Worm (Caenorhabditis elegans) whole organism, L1 larva: ENCODE data around the gene idpc-6.

Experiments
- C04F5.9 ChIP-seq: sonication (generic microtip); optimal IDR thresholded peaks from 2 replicates; lab custom pipeline; 2016; ENCODE audit warnings: missing genetic modification characterization, missing compliant biosample characterization
- C16A3.4 ChIP-seq: fragments of 150-350 bp; optimal IDR thresholded peaks from 2 replicates; lab custom pipeline; 2014; ENCODE audit warnings: missing biosample characterization, missing genetic modification characterization
- C34B4.2 ChIP-seq: sonication (generic microtip); optimal IDR thresholded peaks from 2 replicates; lab custom pipeline; 2017; ENCODE audit warnings: mild to moderate bottlenecking, missing genetic modification characterization, missing compliant biosample characterization
- blmp-1 ChIP-seq: fragments of 150-350 bp; optimal IDR thresholded peaks from 2 replicates; lab custom pipeline; 2014; ENCODE audit warnings: missing biosample characterization, missing genetic modification characterization
- ceh-82 ChIP-seq, 3 experiments: fragments of 150-350 bp in 1 of 3; sonication (generic microtip) in 2 of 3; optimal IDR thresholded peaks; 2 replicates each; lab custom pipeline; 2014 to 2017; ENCODE audit warnings: missing biosample characterization in 3 of 3, missing genetic modification characterization in 3 of 3
- dpl-1 ChIP-seq, 3 experiments: fragments of 150-350 bp in 2 of 3; sonication (generic microtip) in 1 of 3; optimal IDR thresholded peaks; 2 replicates each; lab custom pipeline; 2014 to 2017; ENCODE audit warnings: missing biosample characterization in 3 of 3, missing genetic modification characterization in 3 of 3, missing genetic modification reagents in 3 of 3
- efl-3 ChIP-seq: fragments of 200-800 bp; sonication (Bioruptor generic); optimal IDR thresholded peaks from 2 replicates; lab custom pipeline; 2018; ENCODE audit warnings: mild to moderate bottlenecking, missing genetic modification characterization, missing compliant biosample characterization
- egl-13 ChIP-seq: sonication (generic microtip); optimal IDR thresholded peaks from 2 replicates; lab custom pipeline; 2016; ENCODE audit warnings: missing genotype, missing genetic modification reagents, missing genetic modification characterization, missing compliant biosample characterization
- egl-27 ChIP-seq, 2 experiments: fragments of 150-350 bp in 1 of 2; sonication (generic microtip); optimal IDR thresholded peaks; 3 replicates each; lab custom pipeline; 2017 to 2018; ENCODE audit warnings: missing biosample characterization in 2 of 2, missing genetic modification characterization in 2 of 2, missing genetic modification reagents in 2 of 2
- elt-2 ChIP-seq: sonication (generic microtip); optimal IDR thresholded peaks from 2 replicates; lab custom pipeline; 2016; ENCODE audit warnings: missing genetic modification characterization, mild to moderate bottlenecking, inconsistent platforms, missing compliant biosample characterization, missing genetic modification reagents
- ets-5 ChIP-seq: fragments of 200-800 bp; sonication (Bioruptor generic); IDR thresholded peaks from 2 replicates; pipeline ENCODE4 v1.3.6; 2022; ENCODE audit warnings: missing genetic modification characterization, missing compliant biosample characterization
- fkh-8 ChIP-seq: sonication (generic microtip); optimal IDR thresholded peaks from 2 replicates; lab custom pipeline; 2016; ENCODE audit warnings: mild to moderate bottlenecking, missing genetic modification characterization, missing compliant biosample characterization
- grh-1 ChIP-seq: fragments of 200-800 bp; sonication (Bioruptor generic); IDR thresholded peaks from 2 replicates; pipeline ENCODE4 v1.3.6; 2022; ENCODE audit warnings: missing genetic modification reagents, missing genetic modification characterization, missing compliant biosample characterization
- irx-1 ChIP-seq: sonication (generic microtip); optimal IDR thresholded peaks from 2 replicates; lab custom pipeline; 2016; ENCODE audit warnings: missing genetic modification characterization, missing compliant biosample characterization
- lin-13 ChIP-seq: fragments of 150-350 bp; optimal IDR thresholded peaks from 2 replicates; lab custom pipeline; 2014; ENCODE audit warnings: missing biosample characterization, missing genetic modification reagents, missing genetic modification characterization
- lin-14 ChIP-seq: fragments of 200-800 bp; sonication (Bioruptor generic); optimal IDR thresholded peaks from 2 replicates; lab custom pipeline; 2018; ENCODE audit warnings: mild to moderate bottlenecking, missing genetic modification characterization, moderate library complexity, missing compliant biosample characterization
- lin-15B ChIP-seq: fragments of 150-350 bp; sonication (generic microtip); optimal IDR thresholded peaks from 3 replicates; lab custom pipeline; 2014; ENCODE audit warnings: missing biosample characterization, missing genetic modification characterization
- lin-39 ChIP-seq: fragments of 150-350 bp; optimal IDR thresholded peaks from 2 replicates; lab custom pipeline; 2014; ENCODE audit warnings: missing biosample characterization, missing genetic modification reagents, missing genetic modification characterization
- lir-3 ChIP-seq: sonication (generic microtip); optimal IDR thresholded peaks from 2 replicates; lab custom pipeline; 2016; ENCODE audit warnings: mild to moderate bottlenecking, missing genetic modification characterization, moderate library complexity, missing compliant biosample characterization; ENCODE audit not compliant: poor library complexity
- lsy-2 ChIP-seq, 2 experiments: fragments of 150-350 bp; optimal IDR thresholded peaks; 2 replicates each; lab custom pipeline; 2014; ENCODE audit warnings: missing biosample characterization in 2 of 2, missing genetic modification characterization in 2 of 2
- mef-2 ChIP-seq: fragments of 150-350 bp; optimal IDR thresholded peaks from 2 replicates; lab custom pipeline; 2014; ENCODE audit warnings: missing biosample characterization, missing genetic modification characterization
- mep-1 ChIP-seq: fragments of 150-350 bp; optimal IDR thresholded peaks from 2 replicates; lab custom pipeline; 2014; ENCODE audit warnings: missing biosample characterization, missing genetic modification characterization
- nhr-12 ChIP-seq: sonication (generic microtip); optimal IDR thresholded peaks from 2 replicates; lab custom pipeline; 2017; ENCODE audit warnings: missing biosample characterization, missing genetic modification characterization
- nhr-28 ChIP-seq: fragments of 150-350 bp; optimal IDR thresholded peaks from 2 replicates; lab custom pipeline; 2014; ENCODE audit warnings: missing biosample characterization, missing genetic modification characterization
- nhr-47 ChIP-seq: sonication (generic microtip); optimal IDR thresholded peaks from 2 replicates; lab custom pipeline; 2016; ENCODE audit warnings: mild to moderate bottlenecking, missing genetic modification characterization, moderate library complexity, missing compliant biosample characterization
- nhr-71 ChIP-seq: sonication (generic microtip); optimal IDR thresholded peaks from 2 replicates; lab custom pipeline; 2016; ENCODE audit warnings: mild to moderate bottlenecking, missing genetic modification characterization, moderate library complexity, missing compliant biosample characterization
- nhr-85 ChIP-seq: sonication (generic microtip); peaks from one replicate; lab custom pipeline; 2016; ENCODE audit warnings: missing genetic modification characterization, inconsistent platforms, missing compliant biosample characterization
- pax-3 ChIP-seq: fragments of 200-800 bp; sonication (Bioruptor generic); optimal IDR thresholded peaks from 2 replicates; lab custom pipeline; 2018; ENCODE audit warnings: mild to moderate bottlenecking, missing genetic modification characterization, moderate library complexity, missing compliant biosample characterization
- rnt-1 ChIP-seq: sonication (generic microtip); optimal IDR thresholded peaks from 2 replicates; lab custom pipeline; 2016; ENCODE audit warnings: mild to moderate bottlenecking, missing genetic modification characterization, moderate library complexity, missing compliant biosample characterization
- skn-1 ChIP-seq: fragments of 150-350 bp; optimal IDR thresholded peaks from 2 replicates; lab custom pipeline; 2014; ENCODE audit warnings: missing biosample characterization, missing genetic modification characterization
- snu-23 ChIP-seq: sonication (generic microtip); optimal IDR thresholded peaks from 2 replicates; lab custom pipeline; 2016; ENCODE audit warnings: missing genetic modification characterization, missing compliant biosample characterization
- sox-4 ChIP-seq: sonication (generic microtip); optimal IDR thresholded peaks from 2 replicates; lab custom pipeline; 2016; ENCODE audit warnings: missing genetic modification characterization, missing compliant biosample characterization
- sptf-1 ChIP-seq: fragments of 150-350 bp; optimal IDR thresholded peaks from 2 replicates; lab custom pipeline; 2014; ENCODE audit warnings: missing biosample characterization, missing genetic modification characterization
- sup-37 ChIP-seq: fragments of 200-800 bp; sonication (Bioruptor generic); optimal IDR thresholded peaks from 2 replicates; lab custom pipeline; 2018; ENCODE audit warnings: mild to moderate bottlenecking, missing genetic modification characterization, missing compliant biosample characterization
- swsn-7 ChIP-seq: sonication (generic microtip); optimal IDR thresholded peaks from 2 replicates; lab custom pipeline; 2016; ENCODE audit warnings: missing genetic modification characterization, missing compliant biosample characterization
- tlp-1 ChIP-seq: fragments of 150-350 bp; optimal IDR thresholded peaks from 2 replicates; lab custom pipeline; 2014; ENCODE audit warnings: missing biosample characterization, missing genetic modification characterization
- unc-30 ChIP-seq: sonication (generic microtip); optimal IDR thresholded peaks from 2 replicates; lab custom pipeline; 2017; ENCODE audit warnings: missing biosample characterization, missing genetic modification characterization
- unc-62 ChIP-seq: fragments of 150-350 bp; optimal IDR thresholded peaks from 2 replicates; lab custom pipeline; 2014; ENCODE audit warnings: missing biosample characterization, missing genetic modification reagents, missing genetic modification characterization
- unc-98 ChIP-seq: fragments of 200-800 bp; sonication (Bioruptor generic); IDR thresholded peaks from 2 replicates; pipeline ENCODE4 v1.3.6; 2022; ENCODE audit warnings: missing genetic modification characterization, missing compliant biosample characterization
- xbp-1 ChIP-seq: sonication (generic microtip); optimal IDR thresholded peaks from 2 replicates; lab custom pipeline; 2016; ENCODE audit warnings: missing genetic modification characterization, missing compliant biosample characterization
- zip-4 ChIP-seq: fragments of 200-800 bp; sonication (Bioruptor generic); optimal IDR thresholded peaks from 2 replicates; lab custom pipeline; 2018; ENCODE audit warnings: mild to moderate bottlenecking, missing genetic modification characterization, moderate library complexity, missing compliant biosample characterization
- ztf-4 ChIP-seq: fragments of 150-350 bp; optimal IDR thresholded peaks from 2 replicates; lab custom pipeline; 2014; ENCODE audit warnings: missing biosample characterization, missing genetic modification characterization

idpc-6 gene

ce11 chrV:9619850-9620249 lies at the start of gene idpc-6:
idpc-6 (plus strand) TSS chrV:9620150.
- TF ChIP-seq mef-2 (tag; lab: Kevin White, UChicago) (no peak), lin-39 (no peak), lin-15B (no peak)
- TF ChIP-seq, all 84 proteins: peak for 0

- TF ChIP-seq elt-2 (peak; percentile 41), unc-62 (GFP tag; lab: Kevin White, UChicago) (no peak)
Observed at ce11 chrV:9570197-9570596, 49.8 kb upstream of the idpc-6 start, which contains the start of gene F25B3.5. F25B3.5 (minus strand) TSS chrV:9570297.

ce11 chrV:9571056-9571455 lies 48.9 kb upstream of the idpc-6 start:
- TF ChIP-seq mep-1 (tag; lab: Kevin White, UChicago) (no peak), elt-2 (peak; percentile 68)
- TF ChIP-seq, all 84 proteins: peak for 1

ce11 chrV:9571673-9572072 lies 48.3 kb upstream of the idpc-6 start:
- TF ChIP-seq nhr-85 (tag; lab: Kevin White, UChicago) = no peak
- TF ChIP-seq blmp-1 (tag; lab: Kevin White, UChicago) = peak; percentile 30
- TF ChIP-seq, all 84 proteins: peak for 1

- TF ChIP-seq tlp-1 (no peak), pax-3 (tag; lab: Kevin White, UChicago) (no peak), fkh-8 (tag; lab: Kevin White, UChicago) (no peak), lin-15B (no peak), nhr-12 (no peak)
Observed at ce11 chrV:9576991-9577390, 43.0 kb upstream of the idpc-6 start, which contains the start of gene F25B3.2. F25B3.2 (plus strand) TSS chrV:9577291.

ce11 chrV:9582594-9583322 lies 37.2 kb upstream of the idpc-6 start, which contains the start of gene rtfo-1:
rtfo-1 (minus strand) TSS chrV:9582644.
- TF ChIP-seq ceh-82 (tag; optimal IDR thresholded peaks at IDR 0.05; lab: Kevin White, UChicago) = peak; percentile 7 to 36 (median 35)
- TF ChIP-seq unc-30 (tag; lab: Kevin White, UChicago) = no peak
- TF ChIP-seq skn-1 (tag; lab: Kevin White, UChicago) = peak; percentile 58
- peak; percentile 41 for TF ChIP-seq lin-14 (GFP tag; lab: Kevin White, UChicago)
- no peak for TF ChIP-seq C04F5.9 (tag; lab: Kevin White, UChicago)
- TF ChIP-seq C34B4.2 (tag; lab: Kevin White, UChicago) = no peak
- no peak for TF ChIP-seq efl-3
- TF ChIP-seq egl-27 (tag; optimal IDR thresholded peaks at IDR 0.05; lab: Kevin White, UChicago) = no peak
- TF ChIP-seq dpl-1 (GFP tag; optimal IDR thresholded peaks at IDR 0.05; lab: Kevin White, UChicago) = peak; percentile 30 to 50 (median 47)
- peak; percentile 62 for TF ChIP-seq rnt-1
- TF ChIP-seq pax-3 (tag; lab: Kevin White, UChicago) = no peak
- no peak for TF ChIP-seq egl-13 (tag; lab: Kevin White, UChicago)
- no peak for TF ChIP-seq sox-4 (tag; lab: Kevin White, UChicago)
- peak; percentile 47 for TF ChIP-seq ztf-4 (tag; lab: Kevin White, UChicago)
- peak; percentile 31 for TF ChIP-seq lir-3 (tag; lab: Kevin White, UChicago)
- peak; percentile 75 for TF ChIP-seq nhr-85 (tag; lab: Kevin White, UChicago)
- TF ChIP-seq nhr-71 = peak; percentile 58
- TF ChIP-seq xbp-1 = peak; percentile 54
- TF ChIP-seq ets-5 (GFP tag; lab: Robert Waterston, UW) = no peak
- no peak for TF ChIP-seq nhr-28 (tag; lab: Kevin White, UChicago)
- TF ChIP-seq lin-13 (GFP tag; lab: Kevin White, UChicago) = peak; percentile 38
- TF ChIP-seq lsy-2 (tag; optimal IDR thresholded peaks at IDR 0.05; lab: Kevin White, UChicago) = peak; percentile 36 to 41
- peak; percentile 60 for TF ChIP-seq snu-23
- peak; percentile 58 for TF ChIP-seq nhr-47
- peak; percentile 16 for TF ChIP-seq zip-4 (GFP tag; lab: Kevin White, UChicago)
- no peak for TF ChIP-seq grh-1 (GFP tag; lab: Robert Waterston, UW)
- peak; percentile 56 for TF ChIP-seq swsn-7 (tag; lab: Kevin White, UChicago)
- no peak for TF ChIP-seq sup-37 (GFP tag; lab: Kevin White, UChicago)
- peak; percentile 25 for TF ChIP-seq C16A3.4 (tag; lab: Kevin White, UChicago)
- peak; percentile 30 for TF ChIP-seq irx-1 (tag; lab: Kevin White, UChicago)
- TF ChIP-seq sptf-1 (tag; lab: Kevin White, UChicago) = no peak
- TF ChIP-seq unc-98 (GFP tag; lab: Robert Waterston, UW) = no peak
